Fruit fly (Drosophila melanogaster): ENCODE data around the gene CG2691.
A peak's percentile ranks its signal among the peaks of the same experiment; 100 is the strongest.

The CG2691 gene

DNA sequence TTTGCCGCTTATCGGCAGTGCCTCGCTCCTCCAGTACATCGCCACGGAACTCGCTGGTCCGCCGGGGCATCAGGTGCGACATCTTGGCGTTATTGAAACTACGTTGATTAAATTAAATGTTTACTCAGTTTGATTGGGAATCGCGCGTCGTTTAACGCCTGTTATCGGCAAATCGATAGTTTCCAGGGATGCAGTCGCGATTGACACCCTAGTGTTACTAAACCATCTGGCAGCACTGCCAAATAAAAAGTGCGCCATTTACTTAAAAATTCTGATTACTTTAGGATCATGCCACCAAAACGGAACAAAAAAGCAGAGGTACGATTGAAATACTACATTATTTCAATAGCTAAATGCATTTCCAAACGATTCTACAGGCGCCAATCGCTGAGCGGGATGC, 12.3 kb downstream of the CG2691 start, which contains the start of the genes Ndc80 and BthD:
Ndc80 (minus strand) TSS at position 179 of the 400 bp plus-strand sequence.
BthD (plus strand) TSS at position 248 of the 400 bp plus-strand sequence.
- TF ChIP-seq dl (GFP tag; optimal IDR thresholded peaks at IDR 0.05; ENCODE audit: insufficient read depth in 1 of 2, partially characterized antibody in 2 of 2) (no peak), Hnf4 (GFP tag; optimal IDR thresholded peaks at IDR 0.05) (no peak), h (GFP tag; optimal IDR thresholded peaks at IDR 0.05) (no peak), Dfd (GFP tag; optimal IDR thresholded peaks at IDR 0.05) (no peak)

DNA sequence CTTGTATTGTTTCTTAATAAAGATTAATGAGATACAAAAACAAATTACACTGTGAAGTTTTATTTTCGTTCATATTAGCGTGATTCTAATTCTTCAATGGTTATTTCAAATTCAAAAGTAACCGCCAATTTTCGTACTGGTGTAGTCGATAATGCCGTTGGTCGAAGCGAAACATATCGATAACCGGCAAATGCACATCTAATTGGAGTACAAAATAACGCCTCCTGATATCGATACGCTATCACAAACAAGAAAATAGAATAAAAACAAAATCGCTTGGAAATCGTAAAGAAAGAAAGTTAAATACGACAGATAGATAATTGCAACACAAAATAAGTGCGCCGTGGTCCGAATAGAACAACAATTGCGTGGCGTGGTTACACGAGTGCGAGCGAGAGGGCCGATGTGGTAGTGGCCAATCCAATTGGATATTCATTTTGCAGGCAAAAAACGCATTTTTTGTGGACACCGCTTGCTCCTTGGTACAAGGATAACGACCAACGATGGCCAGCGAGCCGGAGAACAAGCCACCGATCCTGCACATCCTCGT, 18.2 kb downstream of the CG2691 start:
- TF ChIP-seq h (GFP tag; optimal IDR thresholded peaks at IDR 0.05) (peak; percentile 25), Jra (GFP tag; optimal IDR thresholded peaks at IDR 0.05) (no peak)

dm6 chrX:13605381-13605780, 18.8 kb downstream of the CG2691 start, which contains the start of gene CG11178:
CG11178 (plus strand) TSS chrX:13605681.
- TF ChIP-seq Rel (GFP tag; optimal IDR thresholded peaks at IDR 0.05): no peak
- TF ChIP-seq Rel (tag; optimal IDR thresholded peaks at IDR 0.05): no peak
- TF ChIP-seq ey (GFP tag; optimal IDR thresholded peaks at IDR 0.05): no peak
- no peak for TF ChIP-seq tai (GFP tag; optimal IDR thresholded peaks at IDR 0.05)
- no peak for TF ChIP-seq foxo (GFP tag; optimal IDR thresholded peaks at IDR 0.05)
- no peak for TF ChIP-seq lola (GFP tag; optimal IDR thresholded peaks at IDR 0.05)
- no peak for TF ChIP-seq brk (GFP tag; optimal IDR thresholded peaks at IDR 0.05)

DNA sequence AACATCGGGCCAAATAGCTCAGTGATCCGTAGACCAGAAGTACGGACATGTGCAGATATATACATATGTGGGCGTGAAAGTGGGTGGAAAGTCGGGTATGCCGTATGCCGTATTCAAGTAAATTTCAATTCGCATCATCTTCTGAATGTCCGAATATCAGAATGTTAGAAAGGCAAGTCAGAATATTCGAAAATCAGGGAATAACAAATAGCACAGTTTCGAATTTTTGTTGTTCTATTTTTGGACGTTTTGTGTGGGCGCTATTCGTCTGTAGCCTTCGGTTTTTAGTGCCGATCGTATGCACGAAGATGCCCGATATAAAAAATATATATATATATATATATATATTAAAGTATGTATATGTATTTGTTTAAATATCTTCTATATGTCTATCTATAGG, 19.7 kb downstream of the CG2691 start:
- TF ChIP-seq CG9705 (GFP tag; optimal IDR thresholded peaks at IDR 0.05) (no peak), br (GFP tag; optimal IDR thresholded peaks at IDR 0.05) (no peak), dsf (GFP tag; optimal IDR thresholded peaks at IDR 0.05; ENCODE audit: borderline replicate concordance) (no peak), Hr78 (GFP tag; optimal IDR thresholded peaks at IDR 0.05) (no peak), GATAd (GFP tag; optimal IDR thresholded peaks at IDR 0.05) (no peak), Myc (optimal IDR thresholded peaks at IDR 0.05) (no peak), woc (GFP tag; optimal IDR thresholded peaks at IDR 0.05) (no peak), dl (GFP tag; optimal IDR thresholded peaks at IDR 0.05; ENCODE audit: insufficient read depth in 1 of 2, partially characterized antibody in 2 of 2) (no peak), foxo (GFP tag; optimal IDR thresholded peaks at IDR 0.05) (no peak), Dfd (GFP tag; optimal IDR thresholded peaks at IDR 0.05) (no peak)

dm6 chrX:13602071-13602858, 21.9 kb downstream of the CG2691 start, which contains the start of gene up:
up (minus strand) TSS chrX:13602578.
- no peak for TF ChIP-seq Hr83 (GFP tag; optimal IDR thresholded peaks at IDR 0.05; ENCODE audit: poor library complexity, severe bottlenecking)
- TF ChIP-seq fru (GFP tag; optimal IDR thresholded peaks at IDR 0.05): no peak
- TF ChIP-seq rgr (GFP tag; optimal IDR thresholded peaks at IDR 0.05): no peak
- TF ChIP-seq Dfd (GFP tag; optimal IDR thresholded peaks at IDR 0.05): no peak
- no peak for TF ChIP-seq Sp1 (GFP tag; optimal IDR thresholded peaks at IDR 0.05)
- TF ChIP-seq N (GFP tag; optimal IDR thresholded peaks at IDR 0.05): no peak
- TF ChIP-seq jim (GFP tag; optimal IDR thresholded peaks at IDR 0.05): no peak
- TF ChIP-seq CG32264 (GFP tag; optimal IDR thresholded peaks at IDR 0.05): no peak
- no peak for TF ChIP-seq brk (GFP tag; optimal IDR thresholded peaks at IDR 0.05)
- no peak for TF ChIP-seq OdsH (GFP tag; optimal IDR thresholded peaks at IDR 0.05)
- TF ChIP-seq HLH106 (tag; optimal IDR thresholded peaks at IDR 0.05): no peak
- TF ChIP-seq Rel (GFP tag; optimal IDR thresholded peaks at IDR 0.05): no peak
- TF ChIP-seq Rel (tag; optimal IDR thresholded peaks at IDR 0.05): no peak

dm6 chrX:13597753-13598152, 26.5 kb downstream of the CG2691 start:
- TF ChIP-seq Dfd (GFP tag; optimal IDR thresholded peaks at IDR 0.05) (no peak), HLH106 (tag; optimal IDR thresholded peaks at IDR 0.05) (no peak), Abd-B (GFP tag; optimal IDR thresholded peaks at IDR 0.05) (no peak), Dif (GFP tag; optimal IDR thresholded peaks at IDR 0.05; ENCODE audit: partially characterized antibody) (no peak), Myc (optimal IDR thresholded peaks at IDR 0.05) (no peak), br (GFP tag; optimal IDR thresholded peaks at IDR 0.05) (no peak), OdsH (GFP tag; optimal IDR thresholded peaks at IDR 0.05) (no peak), rgr (GFP tag; optimal IDR thresholded peaks at IDR 0.05) (no peak), h (GFP tag; optimal IDR thresholded peaks at IDR 0.05) (no peak), Jra (GFP tag; optimal IDR thresholded peaks at IDR 0.05) (no peak), Hnf4 (GFP tag; optimal IDR thresholded peaks at IDR 0.05) (no peak), foxo (GFP tag; optimal IDR thresholded peaks at IDR 0.05) (no peak), jim (GFP tag; optimal IDR thresholded peaks at IDR 0.05) (no peak), dmrt93B (GFP tag; optimal IDR thresholded peaks at IDR 0.05) (no peak), CG9705 (GFP tag; optimal IDR thresholded peaks at IDR 0.05) (no peak), dl (GFP tag; optimal IDR thresholded peaks at IDR 0.05; ENCODE audit: insufficient read depth in 1 of 2, partially characterized antibody in 2 of 2) (no peak), sage (GFP tag; optimal IDR thresholded peaks at IDR 0.05) (no peak)
